Fruit fly (Drosophila melanogaster): ENCODE measurements around the gene Msr-110.

The Msr-110 gene

dm6 chr3L:5608128-5608527, 31.0 kb upstream of the Msr-110 start, which contains the start of gene Eaf6 (continued):
- TF ChIP-seq pfk (GFP tag; optimal IDR thresholded peaks at IDR 0.05) (no peak), tna (GFP tag; IDR thresholded peaks at IDR 0.05; ENCODE audit: partially characterized antibody) (no peak), ssp (GFP tag; IDR thresholded peaks at IDR 0.05) (no peak), CG11398 (GFP tag; optimal IDR thresholded peaks at IDR 0.05) (no peak), Chrac-16 (GFP tag; optimal IDR thresholded peaks at IDR 0.05) (no peak), CG6272 (GFP tag; IDR thresholded peaks at IDR 0.05) (no peak), Bgb (GFP tag; IDR thresholded peaks at IDR 0.05; ENCODE audit: partially characterized antibody) (no peak; the same call in 1 of the 2 replicates), CG11093 (GFP tag; IDR thresholded peaks at IDR 0.05) (no peak), h (optimal IDR thresholded peaks at IDR 0.05) (no peak), CG13894 (tag; optimal IDR thresholded peaks at IDR 0.05) (no peak), tin (GFP tag; optimal IDR thresholded peaks at IDR 0.05) (no peak), ken (GFP tag; IDR thresholded peaks at IDR 0.05) (no peak), tio (GFP tag; optimal IDR thresholded peaks at IDR 0.05) (no peak), CG10565 (GFP tag; optimal IDR thresholded peaks at IDR 0.05) (no peak), CG32772 (GFP tag; IDR thresholded peaks at IDR 0.05) (no peak), fu2 (GFP tag; optimal IDR thresholded peaks at IDR 0.05) (no peak), CG11085 (GFP tag; IDR thresholded peaks at IDR 0.05) (no peak), CG32532 (GFP tag; IDR thresholded peaks at IDR 0.05) (no peak), Dref (GFP tag; IDR thresholded peaks at IDR 0.05) (peak; percentile 88), Blimp-1 (GFP tag; optimal IDR thresholded peaks at IDR 0.05) (no peak), sima (GFP tag; optimal IDR thresholded peaks at IDR 0.05) (no peak), wor (GFP tag; IDR thresholded peaks at IDR 0.05) (no peak), CG33213 (GFP tag; optimal IDR thresholded peaks at IDR 0.05) (no peak), da (GFP tag; optimal IDR thresholded peaks at IDR 0.05) (no peak), HHEX (GFP tag; optimal IDR thresholded peaks at IDR 0.05) (no peak), unc-4 (GFP tag; IDR thresholded peaks at IDR 0.05; ENCODE audit: partially characterized antibody) (peak; percentile 50; the same call in 1 of the 2 replicates), Mad (GFP tag; optimal IDR thresholded peaks at IDR 0.05) (no peak), CG34224 (GFP tag; IDR thresholded peaks at IDR 0.05; ENCODE audit: partially characterized antibody) (peak; percentile 33; the same call in 1 of the 3 replicates), salm (tag; optimal IDR thresholded peaks at IDR 0.05) (no peak), inv (GFP tag; IDR thresholded peaks at IDR 0.05; ENCODE audit: partially characterized antibody) (0 out of 2 replicates have a peak, but pooled peaks have one; percentile 10), tx (GFP tag; optimal IDR thresholded peaks at IDR 0.05) (no peak), nmo (GFP tag; optimal IDR thresholded peaks at IDR 0.05) (peak; percentile 45), grau (tag; optimal IDR thresholded peaks at IDR 0.05) (peak; percentile 7), Fer2 (tag; optimal IDR thresholded peaks at IDR 0.05) (no peak), CG4730 (GFP tag; IDR thresholded peaks at IDR 0.05) (no peak), CG18599 (GFP tag; optimal IDR thresholded peaks at IDR 0.05) (no peak), H2.0 (GFP tag; IDR thresholded peaks at IDR 0.05) (no peak), usp (GFP tag; optimal IDR thresholded peaks at IDR 0.05) (no peak), eve (GFP tag; optimal IDR thresholded peaks at IDR 0.05) (no peak), Hey (tag; optimal IDR thresholded peaks at IDR 0.05) (no peak), al (GFP tag; IDR thresholded peaks at IDR 0.05) (no peak), Sox102F (GFP tag; optimal IDR thresholded peaks at IDR 0.05) (no peak), MTF-1 (GFP tag; optimal IDR thresholded peaks at IDR 0.05; ENCODE audit: borderline replicate concordance) (no peak), NK7.1 (GFP tag; optimal IDR thresholded peaks at IDR 0.05) (no peak), CG18262 (tag; optimal IDR thresholded peaks at IDR 0.05) (peak; percentile 15), slou (GFP tag; optimal IDR thresholded peaks at IDR 0.05) (no peak), stwl (tag; optimal IDR thresholded peaks at IDR 0.05) (peak; percentile 89), Awh (GFP tag; IDR thresholded peaks at IDR 0.05) (no peak), seq (GFP tag; IDR thresholded peaks at IDR 0.05) (no peak), CG4328 (GFP tag; optimal IDR thresholded peaks at IDR 0.05) (no peak), Ets97D (GFP tag; optimal IDR thresholded peaks at IDR 0.05) (peak; percentile 50), Meics (GFP tag; optimal IDR thresholded peaks at IDR 0.05) (no peak)
